Worm (Caenorhabditis elegans): Measurements from ENCODE around the gene C15H7.4.

DNA sequence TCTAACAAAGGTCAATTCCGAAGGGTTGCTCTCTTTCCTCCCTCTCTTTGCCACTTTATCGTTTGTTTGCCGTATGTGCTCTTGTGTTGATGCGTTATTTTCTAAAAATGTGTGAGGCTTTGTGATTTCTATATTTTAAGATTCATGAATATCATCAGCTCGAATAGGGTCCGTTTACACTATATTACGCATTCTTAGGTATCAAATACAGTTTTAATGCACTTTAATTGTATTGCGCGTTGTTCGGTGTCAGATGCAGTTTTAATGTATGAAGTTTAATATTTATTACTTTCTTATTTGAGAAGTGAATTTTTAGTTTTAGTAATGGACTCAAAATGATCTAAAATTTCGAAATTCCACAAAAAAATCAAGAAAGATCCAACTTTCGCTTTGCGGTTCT, 40.7 kb upstream of the C15H7.4 start, which contains the start of gene bud-31:
- TF ChIP-seq T22C8.4 (GFP tag; IDR thresholded peaks at IDR 0.05) = no peak
- no peak for TF ChIP-seq flt-1 (GFP tag; IDR thresholded peaks at IDR 0.05)
- TF ChIP-seq tab-1 (GFP tag; IDR thresholded peaks at IDR 0.05) = no peak
- TF ChIP-seq cog-1 (tag; optimal IDR thresholded peaks at IDR 0.05) = no peak
- no peak for TF ChIP-seq ztf-29 (GFP tag; IDR thresholded peaks at IDR 0.05)
- no peak for TF ChIP-seq ref-1 (GFP tag; conservative IDR thresholded peaks at IDR 0.05)
- TF ChIP-seq ztf-23 (GFP tag; IDR thresholded peaks at IDR 0.05) = no peak
- no peak for TF ChIP-seq med-1 (GFP tag; optimal IDR thresholded peaks at IDR 0.05; ENCODE audit: insufficient read depth)
- no peak for TF ChIP-seq klf-2 (GFP tag; conservative IDR thresholded peaks at IDR 0.05)

Data from whole organism, midembryonic.